Worm (Caenorhabditis elegans) whole organism, L4 larva: Measurements from ENCODE around the gene arl-5.

Source experiments
- F44E2.7 ChIP-seq: fragments of 200-800 bp; sonication (Bioruptor generic); IDR thresholded peaks from 2 replicates; pipeline ENCODE4 v2.1.2; 2022; ENCODE audit warnings: missing genetic modification characterization, missing compliant biosample characterization
- T20F7.1 ChIP-seq: fragments of 200-800 bp; sonication (Bioruptor generic); optimal IDR thresholded peaks from 2 replicates; lab custom pipeline; 2018; ENCODE audit warnings: mild to moderate bottlenecking, missing genetic modification characterization, missing compliant biosample characterization
- T26A8.4 ChIP-seq: fragments of 200-800 bp; sonication (Bioruptor generic); IDR thresholded peaks from 2 replicates; pipeline ENCODE4 v1.3.6; 2022; ENCODE audit warnings: missing genetic modification characterization, missing compliant biosample characterization
- Y5F2A.4 ChIP-seq: fragments of 200-800 bp; sonication (Bioruptor generic); optimal IDR thresholded peaks from 2 replicates; lab custom pipeline; 2018; ENCODE audit warnings: mild to moderate bottlenecking, missing genetic modification characterization, missing compliant biosample characterization
- ZK546.5 ChIP-seq, 2 experiments: sonication (generic microtip); optimal IDR thresholded peaks; 2 replicates each; lab custom pipeline; 2017; ENCODE audit warnings: missing biosample characterization in 2 of 2, missing genetic modification characterization in 2 of 2
- aha-1 ChIP-seq: fragments of 150-350 bp; peaks from one replicate; lab custom pipeline; 2014; ENCODE audit warnings: missing biosample characterization, missing genetic modification characterization
- ceh-28 ChIP-seq: fragments of 150-350 bp; optimal IDR thresholded peaks from 2 replicates; lab custom pipeline; 2014; ENCODE audit warnings: missing biosample characterization, missing genetic modification reagents, missing genetic modification characterization
- ceh-32 ChIP-seq: sonication (generic microtip); optimal IDR thresholded peaks from 2 replicates; lab custom pipeline; 2016; ENCODE audit warnings: mild to moderate bottlenecking, missing genetic modification characterization, missing compliant biosample characterization; ENCODE audit not compliant: poor library complexity
- ceh-44 ChIP-seq: fragments of 200-800 bp; sonication (Bioruptor generic); IDR thresholded peaks from 2 replicates; pipeline ENCODE4 v1.3.6; 2022; ENCODE audit warnings: missing genetic modification reagents, missing genetic modification characterization, missing compliant biosample characterization
- ceh-62 ChIP-seq: sonication (generic microtip); optimal IDR thresholded peaks from 2 replicates; lab custom pipeline; 2017; ENCODE audit warnings: missing biosample characterization, missing genetic modification characterization
- ceh-82 ChIP-seq: sonication (generic microtip); optimal IDR thresholded peaks from 2 replicates; lab custom pipeline; 2017; ENCODE audit warnings: missing biosample characterization, missing genetic modification characterization
- dpl-1 ChIP-seq: fragments of 150-350 bp; optimal IDR thresholded peaks from 2 replicates; lab custom pipeline; 2014; ENCODE audit warnings: missing biosample characterization, missing genetic modification reagents, missing genetic modification characterization
- dve-1 ChIP-seq: sonication (generic microtip); optimal IDR thresholded peaks from 2 replicates; lab custom pipeline; 2017; ENCODE audit warnings: antibody characterized with exemption, mild to moderate bottlenecking, missing genetic modification characterization, missing compliant biosample characterization; ENCODE audit not compliant: insufficient read depth
- egl-27 ChIP-seq: sonication (generic microtip); optimal IDR thresholded peaks from 3 replicates; lab custom pipeline; 2017; ENCODE audit warnings: missing biosample characterization, missing genetic modification reagents, missing genetic modification characterization
- egl-43 ChIP-seq: fragments of 200-800 bp; sonication (Bioruptor generic); IDR thresholded peaks from 2 replicates; pipeline ENCODE4 v1.3.6; 2022; ENCODE audit warnings: missing genetic modification reagents, missing genetic modification characterization, missing compliant biosample characterization
- hlh-11 ChIP-seq: fragments of 200-800 bp; sonication (Bioruptor generic); optimal IDR thresholded peaks from 2 replicates; lab custom pipeline; 2018; ENCODE audit warnings: mild to moderate bottlenecking, missing genetic modification characterization, missing compliant biosample characterization
- hlh-30 ChIP-seq: sonication (generic microtip); optimal IDR thresholded peaks from 2 replicates; lab custom pipeline; 2017; ENCODE audit warnings: antibody characterized with exemption, mild to moderate bottlenecking, missing genetic modification characterization, missing compliant biosample characterization; ENCODE audit not compliant: insufficient read depth
- hmg-1.1 ChIP-seq: fragments of 200-800 bp; sonication (Bioruptor generic); IDR thresholded peaks from 2 replicates; pipeline ENCODE4 v1.3.6; 2022; ENCODE audit warnings: missing genetic modification reagents, missing genetic modification characterization, missing compliant biosample characterization
- lim-7 ChIP-seq: fragments of 200-800 bp; sonication (Bioruptor generic); IDR thresholded peaks from 2 replicates; pipeline ENCODE4 v1.3.6; 2022; ENCODE audit warnings: missing genetic modification characterization, missing compliant biosample characterization
- lin-1 ChIP-seq: fragments of 200-800 bp; sonication (Bioruptor generic); IDR thresholded peaks from 2 replicates; pipeline ENCODE4 v1.3.6; 2022; ENCODE audit warnings: missing genetic modification reagents, missing genetic modification characterization, missing compliant biosample characterization
- lin-15B ChIP-seq: fragments of 150-350 bp; sonication (generic microtip); optimal IDR thresholded peaks from 3 replicates; lab custom pipeline; 2014; ENCODE audit warnings: missing biosample characterization, missing genetic modification characterization
- lin-38 ChIP-seq: fragments of 200-800 bp; sonication (Bioruptor generic); IDR thresholded peaks from 2 replicates; pipeline ENCODE4 v1.3.6; 2022; ENCODE audit warnings: missing genetic modification reagents, missing genetic modification characterization, missing compliant biosample characterization
- lir-3 ChIP-seq: sonication (generic microtip); optimal IDR thresholded peaks from 2 replicates; lab custom pipeline; 2016; ENCODE audit warnings: mild to moderate bottlenecking, missing genetic modification characterization, missing compliant biosample characterization
- lsy-2 ChIP-seq, 2 experiments: fragments of 150-350 bp in 1 of 2; sonication (generic microtip) in 1 of 2; optimal IDR thresholded peaks; 2 replicates each; lab custom pipeline; 2014 to 2017; ENCODE audit warnings: missing biosample characterization in 2 of 2, missing genetic modification characterization in 2 of 2
- mdl-1 ChIP-seq, 2 experiments: fragments of 150-350 bp in 1 of 2; sonication (generic microtip) in 1 of 2; optimal IDR thresholded peaks; 2 replicates each; lab custom pipeline; 2014 to 2017; ENCODE audit warnings: missing biosample characterization in 2 of 2, missing genetic modification characterization in 2 of 2
- mep-1 ChIP-seq: fragments of 150-350 bp; sonication (generic microtip); optimal IDR thresholded peaks from 3 replicates; lab custom pipeline; 2014; ENCODE audit warnings: missing biosample characterization, missing genetic modification characterization
- mes-2 ChIP-seq: sonication (generic microtip); optimal IDR thresholded peaks from 2 replicates; lab custom pipeline; 2016; ENCODE audit warnings: missing genotype, mild to moderate bottlenecking, missing genetic modification characterization, missing compliant biosample characterization; ENCODE audit not compliant: poor library complexity, severe bottlenecking
- mxl-3 ChIP-seq: fragments of 200-800 bp; sonication (Bioruptor generic); optimal IDR thresholded peaks from 2 replicates; lab custom pipeline; 2018; ENCODE audit warnings: mild to moderate bottlenecking, missing genetic modification characterization, missing compliant biosample characterization
- nhr-11 ChIP-seq: fragments of 150-350 bp; optimal IDR thresholded peaks from 2 replicates; lab custom pipeline; 2014; ENCODE audit warnings: missing biosample characterization, missing genetic modification characterization
- nhr-25 ChIP-seq: sonication (generic microtip); optimal IDR thresholded peaks from 2 replicates; lab custom pipeline; 2017; ENCODE audit warnings: missing genetic modification characterization, mild to moderate bottlenecking, missing compliant biosample characterization, antibody characterized with exemption, moderate library complexity, borderline replicate concordance; ENCODE audit not compliant: insufficient read depth
- nhr-41 ChIP-seq: fragments of 200-800 bp; sonication (Bioruptor generic); IDR thresholded peaks from 2 replicates; pipeline ENCODE4 v1.3.6; 2022; ENCODE audit warnings: missing genetic modification reagents, missing genetic modification characterization, missing compliant biosample characterization
- nhr-42 ChIP-seq: fragments of 200-800 bp; sonication (Bioruptor generic); IDR thresholded peaks from 2 replicates; pipeline ENCODE4 v1.3.6; 2022; ENCODE audit warnings: missing genetic modification characterization, missing compliant biosample characterization
- nhr-6 ChIP-seq: fragments of 150-350 bp; optimal IDR thresholded peaks from 2 replicates; lab custom pipeline; 2014; ENCODE audit warnings: missing biosample characterization, missing genetic modification characterization
- pha-4 ChIP-seq, 2 experiments: fragments of 150-350 bp in 1 of 2; fragments of 200-800 bp in 1 of 2; sonication (Bioruptor generic) in 1 of 2; IDR thresholded peaks in 1 of 2; optimal IDR thresholded peaks in 1 of 2; 2 replicates each; pipeline versions ENCODE4 v1.3.6 to Lab custom; 2014 to 2022; ENCODE audit warnings: missing genetic modification characterization in 2 of 2, missing genetic modification reagents in 2 of 2, missing biosample characterization in 1 of 2, missing compliant biosample characterization in 1 of 2
- php-3 ChIP-seq: fragments of 200-800 bp; sonication (Bioruptor generic); IDR thresholded peaks from 2 replicates; pipeline ENCODE4 v1.3.6; 2022; ENCODE audit warnings: missing genetic modification reagents, missing genetic modification characterization, missing compliant biosample characterization
- pqm-1 ChIP-seq: sonication (generic microtip); optimal IDR thresholded peaks from 2 replicates; lab custom pipeline; 2017; ENCODE audit warnings: missing biosample characterization, missing genetic modification characterization
- rbr-2 ChIP-seq: sonication (generic microtip); optimal IDR thresholded peaks from 2 replicates; lab custom pipeline; 2016; ENCODE audit warnings: missing genotype, missing genetic modification characterization, missing compliant biosample characterization
- skn-1 ChIP-seq: fragments of 150-350 bp; optimal IDR thresholded peaks from 2 replicates; lab custom pipeline; 2014; ENCODE audit warnings: missing biosample characterization, missing genetic modification characterization
- spr-3 ChIP-seq: fragments of 200-800 bp; sonication (Bioruptor generic); optimal IDR thresholded peaks from 2 replicates; lab custom pipeline; 2018; ENCODE audit warnings: mild to moderate bottlenecking, missing genetic modification characterization, missing compliant biosample characterization
- unc-130 ChIP-seq: sonication (generic microtip); optimal IDR thresholded peaks from 2 replicates; lab custom pipeline; 2016; ENCODE audit warnings: missing genetic modification reagents, missing genetic modification characterization, missing compliant biosample characterization
- zip-2 ChIP-seq: fragments of 150-350 bp; optimal IDR thresholded peaks from 2 replicates; lab custom pipeline; 2014; ENCODE audit warnings: missing biosample characterization, missing genetic modification characterization
- ztf-7 ChIP-seq: fragments of 150-350 bp; optimal IDR thresholded peaks from 2 replicates; lab custom pipeline; 2014; ENCODE audit warnings: missing biosample characterization, missing genetic modification characterization

arl-5 gene

ce11 chrIII:9808179-9808578 lies 14.9 kb upstream of the arl-5 start, which contains the start of gene gtap-2 (continued):
- TF ChIP-seq lin-38, result peak; percentile 53
- no peak for TF ChIP-seq skn-1
- no peak for TF ChIP-seq ceh-82 (tag; lab: Kevin White, UChicago)
- no peak for TF ChIP-seq ceh-32 (tag; lab: Kevin White, UChicago)
- peak in 1 of 2 experiments; percentile 37 for TF ChIP-seq lsy-2 (tag; optimal IDR thresholded peaks at IDR 0.05; lab: Kevin White, UChicago)
- no peak for TF ChIP-seq php-3 (GFP tag; lab: Robert Waterston, UW)
- TF ChIP-seq spr-3, result no peak

DNA sequence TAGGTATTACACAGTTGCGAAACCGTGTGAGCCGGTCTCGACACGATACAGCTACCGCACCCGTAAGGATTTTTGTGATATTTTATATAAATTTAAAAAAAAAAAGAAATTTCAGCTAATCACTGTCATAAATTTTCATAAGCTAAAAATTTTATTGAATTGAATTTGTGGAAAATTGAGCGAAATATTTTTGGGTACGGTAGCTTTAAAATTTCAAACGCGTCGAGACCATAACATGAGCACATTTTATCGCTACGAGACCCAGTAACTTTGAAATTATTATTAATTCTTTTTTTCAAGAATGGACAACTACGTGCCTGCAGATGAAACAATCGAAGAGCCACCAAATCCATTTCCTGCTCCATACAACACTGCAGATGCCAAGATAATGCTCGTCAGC lies 9.9 kb upstream of the arl-5 start, which contains the start of gene ZK632.14:
Gene ZK632.14, plus strand, starts transcription at position 301 of the 400 bp plus-strand sequence.
- TF ChIP-seq T26A8.4 (GFP tag; lab: Robert Waterston, UW), result 0 out of 2 replicates have a peak, but pooled peaks have one; percentile 13
- no peak for TF ChIP-seq pqm-1 (tag; lab: Kevin White, UChicago)
- TF ChIP-seq, all 104 proteins: peak for 1

ce11 chrIII:9817087-9817612 lies 5.9 kb upstream of the arl-5 start, which contains the start of gene cnx-1:
Gene cnx-1, minus strand, starts transcription at chrIII:9817137.
- TF ChIP-seq dpl-1 (GFP tag; lab: Kevin White, UChicago) (no peak), lir-3 (tag; lab: Kevin White, UChicago) (no peak), nhr-11 (tag; lab: Kevin White, UChicago) (peak; percentile 30), mxl-3 (GFP tag; lab: Kevin White, UChicago) (peak; percentile 45), dve-1 (peak; percentile 22), lsy-2 (tag; optimal IDR thresholded peaks at IDR 0.05; lab: Kevin White, UChicago) (peak in 1 of 2 experiments; percentile 52), ZK546.5 (tag; optimal IDR thresholded peaks at IDR 0.05; lab: Kevin White, UChicago) (no peak), lin-15B (tag; lab: Kevin White, UChicago) (no peak), ceh-28 (tag; lab: Kevin White, UChicago) (peak; percentile 28), zip-2 (tag; lab: Kevin White, UChicago) (no peak), mes-2 (peak; percentile 41), egl-43 (GFP tag; lab: Robert Waterston, UW) (peak; percentile 55; the same call in 1 of the 2 replicates), hlh-11 (peak; percentile 16), F44E2.7 (0 out of 2 replicates have a peak, but pooled peaks have one; percentile 22), nhr-6 (peak; percentile 63), pha-4 (GFP tag; IDR thresholded peaks at IDR 0.05; lab: Robert Waterston, UW) (no peak), pha-4 (tag; optimal IDR thresholded peaks at IDR 0.05; lab: Kevin White, UChicago) (peak; percentile 58), mep-1 (peak; percentile 43), aha-1 (tag; lab: Kevin White, UChicago) (peak; percentile 84), rbr-2 (peak; percentile 33), mdl-1 (tag; optimal IDR thresholded peaks at IDR 0.05; lab: Kevin White, UChicago) (peak in 1 of 2 experiments; percentile 31)

DNA sequence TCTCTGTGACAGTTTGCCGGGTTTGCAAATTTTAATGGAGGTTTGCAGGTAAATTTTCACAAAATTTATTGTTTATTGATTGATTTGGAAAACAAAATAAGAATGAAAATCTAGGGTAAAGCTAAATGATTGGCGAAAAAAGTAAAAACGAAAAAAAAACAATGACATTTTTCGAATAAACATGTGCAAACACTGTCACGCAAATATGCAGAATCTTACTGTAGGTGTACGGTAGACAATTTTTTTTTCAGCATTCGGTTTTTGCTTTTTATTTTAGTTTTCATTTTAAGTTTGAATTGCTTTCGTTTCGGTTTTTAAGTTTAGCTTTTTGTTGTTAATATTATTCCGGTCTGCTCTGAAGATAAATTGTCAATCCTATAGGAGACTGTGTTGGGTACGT lies 5.1 kb upstream of the arl-5 start:
- no peak for TF ChIP-seq hmg-1.1 (GFP tag; lab: Robert Waterston, UW)
- no peak for TF ChIP-seq lim-7 (GFP tag; lab: Robert Waterston, UW)
- TF ChIP-seq T20F7.1 (GFP tag; lab: Kevin White, UChicago), result peak; percentile 23
- TF ChIP-seq dpl-1 (GFP tag; lab: Kevin White, UChicago), result no peak
- peak; percentile 34 for TF ChIP-seq unc-130 (GFP tag; lab: Kevin White, UChicago)
- TF ChIP-seq lsy-2 (tag; optimal IDR thresholded peaks at IDR 0.05; lab: Kevin White, UChicago), result peak in 1 of 2 experiments; percentile 79

- TF ChIP-seq Y5F2A.4, result no peak
- peak; percentile 99 for TF ChIP-seq hlh-30
- TF ChIP-seq lir-3 (tag; lab: Kevin White, UChicago), result no peak
- TF ChIP-seq ceh-44 (GFP tag; lab: Robert Waterston, UW), result no peak
- TF ChIP-seq ztf-7, result peak; percentile 28
- no peak for TF ChIP-seq ceh-62 (tag; lab: Kevin White, UChicago)
- TF ChIP-seq nhr-25 (tag; lab: Kevin White, UChicago), result no peak
- no peak for TF ChIP-seq nhr-41 (GFP tag; lab: Robert Waterston, UW)
- TF ChIP-seq dve-1, result peak; percentile 58
- peak; percentile 63 for TF ChIP-seq dpl-1 (GFP tag; lab: Kevin White, UChicago)
- 0 out of 2 replicates have a peak, but pooled peaks have one; percentile 24 for TF ChIP-seq lin-1 (GFP tag; lab: Robert Waterston, UW)
- no peak for TF ChIP-seq skn-1
- TF ChIP-seq mxl-3 (GFP tag; lab: Kevin White, UChicago), result peak; percentile 89
- TF ChIP-seq egl-27 (tag; lab: Kevin White, UChicago), result no peak
- TF ChIP-seq nhr-42 (GFP tag; lab: Robert Waterston, UW), result no peak
Observed at ce11 chrIII:9818763-9819162, 4.3 kb upstream of the arl-5 start, which contains the start of gene panl-3. Gene panl-3, plus strand, starts transcription at chrIII:9819056.
